Fruit fly (Drosophila melanogaster) whole organism, embryonic: Measurements from ENCODE around the gene flip.

Experiments used
- CG10431 ChIP-seq: fragments of 200-800 bp; sonication (Bioruptor generic); optimal IDR thresholded peaks from 3 replicates; lab custom pipeline; 2018; ENCODE audit warnings: missing biosample characterization, mild to moderate bottlenecking, missing genetic modification characterization
- CG11456 ChIP-seq: fragments of 200-800 bp; sonication (Bioruptor generic); IDR thresholded peaks from 3 replicates; pipeline ENCODE4 v1.3.6; 2022; ENCODE audit warnings: missing biosample characterization, missing genetic modification characterization
- CG12659 ChIP-seq: fragments of 200-800 bp; sonication (Bioruptor generic); optimal IDR thresholded peaks from 3 replicates; lab custom pipeline; 2017; ENCODE audit warnings: mild to moderate bottlenecking, missing biosample characterization, missing genetic modification reagents, missing genetic modification characterization
- CG13287 ChIP-seq: fragments of 200-800 bp; sonication (Bioruptor generic); IDR thresholded peaks from 2 replicates; pipeline ENCODE4 v1.3.6; 2022; ENCODE audit warnings: missing biosample characterization, missing genetic modification characterization; ENCODE audit not compliant: partially characterized antibody
- CG14710 ChIP-seq: fragments of 200-800 bp; sonication (Bioruptor generic); optimal IDR thresholded peaks from 3 replicates; lab custom pipeline; 2019; ENCODE audit warnings: missing biosample characterization, mild to moderate bottlenecking, missing genetic modification characterization, moderate library complexity
- CG14965 ChIP-seq: fragments of 200-800 bp; sonication (Bioruptor generic); optimal IDR thresholded peaks from 2 replicates; lab custom pipeline; 2016; ENCODE audit warnings: missing biosample characterization, missing genetic modification characterization, borderline replicate concordance
- CG2199 ChIP-seq: fragments of 200-800 bp; sonication (Bioruptor generic); IDR thresholded peaks from 3 replicates; pipeline ENCODE4 v1.3.6; 2022; ENCODE audit warnings: missing biosample characterization, missing genetic modification characterization
- CG32767 ChIP-seq: fragments of 200-800 bp; sonication (Bioruptor generic); IDR thresholded peaks from 2 replicates; pipeline ENCODE4 v1.3.6; 2022; ENCODE audit warnings: missing biosample characterization, missing genetic modification characterization
- CG3281 ChIP-seq: fragments of 200-800 bp; sonication (Bioruptor generic); optimal IDR thresholded peaks from 3 replicates; lab custom pipeline; 2017; ENCODE audit warnings: missing biosample characterization, mild to moderate bottlenecking, missing genetic modification characterization
- CG34422 ChIP-seq: fragments of 200-800 bp; sonication (Bioruptor generic); IDR thresholded peaks from 3 replicates; pipeline ENCODE4 v1.3.6; 2022; ENCODE audit warnings: missing biosample characterization, missing genetic modification characterization
- CG4424 ChIP-seq: fragments of 200-800 bp; sonication (Bioruptor generic); optimal IDR thresholded peaks from 3 replicates; lab custom pipeline; 2016; ENCODE audit warnings: missing biosample characterization, missing genetic modification characterization
- CG4617 ChIP-seq: fragments of 200-800 bp; sonication (Bioruptor generic); optimal IDR thresholded peaks from 3 replicates; lab custom pipeline; 2016; ENCODE audit warnings: missing biosample characterization, missing genetic modification characterization, borderline replicate concordance
- CG4730 ChIP-seq: fragments of 200-800 bp; sonication (Bioruptor generic); IDR thresholded peaks from 2 replicates; pipeline ENCODE4 v1.3.6; 2022; ENCODE audit warnings: missing biosample characterization, missing genetic modification characterization
- CG6765 ChIP-seq: fragments of 200-800 bp; sonication (Bioruptor generic); optimal IDR thresholded peaks from 3 replicates; lab custom pipeline; 2017; ENCODE audit warnings: missing biosample characterization, mild to moderate bottlenecking, missing genetic modification characterization
- CG7987 ChIP-seq: fragments of 200-800 bp; sonication (Bioruptor generic); optimal IDR thresholded peaks from 2 replicates; lab custom pipeline; 2018; ENCODE audit warnings: missing biosample characterization, mild to moderate bottlenecking, missing genetic modification characterization, moderate library complexity
- CG8290 ChIP-seq, 3 experiments: fragments of 200-800 bp; sonication (Bioruptor generic); optimal IDR thresholded peaks; 2 replicates each; lab custom pipeline; 2016 to 2019; ENCODE audit warnings: missing biosample characterization in 3 of 3, missing genetic modification characterization in 3 of 3, mild to moderate bottlenecking in 2 of 3, moderate library complexity in 1 of 3
- CG9609 ChIP-seq: fragments of 200-800 bp; sonication (Bioruptor generic); optimal IDR thresholded peaks from 3 replicates; lab custom pipeline; 2016; ENCODE audit warnings: missing biosample characterization, missing genetic modification characterization
- CTCF ChIP-seq: fragments of 200-800 bp; sonication (Bioruptor generic); optimal IDR thresholded peaks from 2 replicates; lab custom pipeline; 2017; ENCODE audit warnings: missing biosample characterization, mild to moderate bottlenecking, missing genetic modification characterization, moderate library complexity
- CoRest ChIP-seq: fragments of 200-800 bp; sonication (Bioruptor generic); optimal IDR thresholded peaks from 3 replicates; lab custom pipeline; 2018; ENCODE audit warnings: missing biosample characterization, mild to moderate bottlenecking, missing genetic modification characterization, moderate library complexity
- Doc3 ChIP-seq: fragments of 200-800 bp; sonication (Bioruptor generic); IDR thresholded peaks from 3 replicates; pipeline ENCODE4 v1.3.6; 2022; ENCODE audit warnings: missing biosample characterization, missing genetic modification characterization; ENCODE audit not compliant: partially characterized antibody
- Eip74EF ChIP-seq, 2 experiments: fragments of 200-800 bp in 1 of 2; fragments of >200 bp in 1 of 2; sonication (Bioruptor generic) in 1 of 2; optimal IDR thresholded peaks; 2 replicates each; lab custom pipeline; 2017 to 2019; ENCODE audit warnings: missing biosample characterization in 2 of 2, missing genetic modification characterization in 2 of 2, mild to moderate bottlenecking in 1 of 2, moderate library complexity in 1 of 2
- HHEX ChIP-seq: fragments of 200-800 bp; sonication (Bioruptor generic); optimal IDR thresholded peaks from 3 replicates; lab custom pipeline; 2017; ENCODE audit warnings: missing biosample characterization, mild to moderate bottlenecking, missing genetic modification characterization, missing genetic modification reagents
- HLHmδ ChIP-seq: fragments of 200-800 bp; sonication (Bioruptor generic); optimal IDR thresholded peaks from 2 replicates; lab custom pipeline; 2018; ENCODE audit warnings: missing biosample characterization, mild to moderate bottlenecking, missing genetic modification characterization, moderate library complexity
- Hand ChIP-seq: fragments of 200-800 bp; sonication (Bioruptor generic); optimal IDR thresholded peaks from 2 replicates; lab custom pipeline; 2017; ENCODE audit warnings: mild to moderate bottlenecking, missing biosample characterization, missing genetic modification reagents, missing genetic modification characterization
- MESR4 ChIP-seq: fragments of 200-800 bp; sonication (Bioruptor generic); optimal IDR thresholded peaks from 2 replicates; lab custom pipeline; 2018; ENCODE audit warnings: missing biosample characterization, mild to moderate bottlenecking, missing genetic modification characterization, moderate library complexity
- MTF-1 ChIP-seq: fragments of 200-800 bp; sonication (Bioruptor generic); optimal IDR thresholded peaks from 2 replicates; lab custom pipeline; 2018; ENCODE audit warnings: missing biosample characterization, mild to moderate bottlenecking, missing genetic modification characterization, borderline replicate concordance
- Mad ChIP-seq: fragments of 200-800 bp; sonication (Bioruptor generic); optimal IDR thresholded peaks from 2 replicates; lab custom pipeline; 2016; ENCODE audit warnings: missing biosample characterization, missing genetic modification characterization
- Scr ChIP-seq: fragments of 200-800 bp; sonication (Bioruptor generic); IDR thresholded peaks from 2 replicates; pipeline ENCODE4 v1.3.6; 2022; ENCODE audit warnings: missing biosample characterization, missing genetic modification characterization; ENCODE audit not compliant: partially characterized antibody
- Sin3A ChIP-seq: fragments of >200 bp; optimal IDR thresholded peaks from 2 replicates; lab custom pipeline; 2018
- Six4 ChIP-seq: fragments of 200-800 bp; sonication (Bioruptor generic); optimal IDR thresholded peaks from 2 replicates; lab custom pipeline; 2016; ENCODE audit warnings: missing biosample characterization, missing genetic modification characterization
- abd-A ChIP-seq: fragments of 200-800 bp; sonication (Bioruptor generic); optimal IDR thresholded peaks from 3 replicates; lab custom pipeline; 2019; ENCODE audit warnings: missing biosample characterization, mild to moderate bottlenecking, missing genetic modification characterization, moderate library complexity
- amos ChIP-seq: fragments of 200-800 bp; sonication (Bioruptor generic); IDR thresholded peaks from 2 replicates; pipeline ENCODE4 v1.3.6; 2022; ENCODE audit warnings: missing biosample characterization, missing genetic modification characterization; ENCODE audit not compliant: partially characterized antibody
- bigmax ChIP-seq: fragments of 200-800 bp; sonication (Bioruptor generic); optimal IDR thresholded peaks from 2 replicates; lab custom pipeline; 2018; ENCODE audit warnings: missing biosample characterization, mild to moderate bottlenecking, missing genetic modification characterization
- exex ChIP-seq: fragments of 200-800 bp; sonication (Bioruptor generic); optimal IDR thresholded peaks from 4 replicates; lab custom pipeline; 2018; ENCODE audit warnings: missing biosample characterization, mild to moderate bottlenecking, missing genetic modification characterization, moderate library complexity
- gro ChIP-seq: fragments of 200-800 bp; sonication (Bioruptor generic); optimal IDR thresholded peaks from 2 replicates; lab custom pipeline; 2016; ENCODE audit warnings: missing biosample characterization, missing genetic modification characterization
- hb ChIP-seq: fragments of 200-800 bp; sonication (Bioruptor generic); IDR thresholded peaks from 3 replicates; pipeline ENCODE4 v1.3.6; 2022; ENCODE audit warnings: missing biosample characterization, missing genetic modification characterization; ENCODE audit not compliant: partially characterized antibody
- hkb ChIP-seq, 2 experiments: fragments of 200-800 bp in 1 of 2; fragments of >200 bp in 1 of 2; sonication (Bioruptor generic) in 1 of 2; IDR thresholded peaks in 1 of 2; optimal IDR thresholded peaks in 1 of 2; 2 replicates each; pipeline versions ENCODE4 v1.3.6 to Lab custom; 2017 to 2022; ENCODE audit warnings: missing biosample characterization in 1 of 2, missing genetic modification characterization in 1 of 2
- lilli ChIP-seq: fragments of 200-800 bp; sonication (Bioruptor generic); optimal IDR thresholded peaks from 3 replicates; lab custom pipeline; 2016; ENCODE audit warnings: missing biosample characterization, missing genetic modification characterization
- mam ChIP-seq: fragments of 200-800 bp; sonication (Bioruptor generic); optimal IDR thresholded peaks from 3 replicates; lab custom pipeline; 2016; ENCODE audit warnings: missing biosample characterization, missing genetic modification characterization
- nerfin-2 ChIP-seq: fragments of 200-800 bp; sonication (Bioruptor generic); IDR thresholded peaks from 2 replicates; pipeline ENCODE4 v1.3.6; 2022; ENCODE audit warnings: missing biosample characterization, missing genetic modification characterization; ENCODE audit not compliant: partially characterized antibody
- odd ChIP-seq: fragments of 200-800 bp; sonication (Bioruptor generic); optimal IDR thresholded peaks from 2 replicates; lab custom pipeline; 2017; ENCODE audit warnings: missing biosample characterization, mild to moderate bottlenecking, missing genetic modification characterization
- pum ChIP-seq: fragments of 200-800 bp; sonication (Bioruptor generic); optimal IDR thresholded peaks from 2 replicates; lab custom pipeline; 2016; ENCODE audit warnings: missing biosample characterization, missing genetic modification characterization
- salm ChIP-seq: fragments of 200-800 bp; sonication (Bioruptor generic); optimal IDR thresholded peaks from 2 replicates; lab custom pipeline; 2018; ENCODE audit warnings: missing biosample characterization, mild to moderate bottlenecking, missing genetic modification characterization
- sna ChIP-seq: fragments of 200-800 bp; sonication (Bioruptor generic); IDR thresholded peaks from 2 replicates; pipeline ENCODE4 v1.3.6; 2022; ENCODE audit warnings: missing biosample characterization, missing genetic modification characterization; ENCODE audit not compliant: partially characterized antibody
- ssp ChIP-seq: fragments of 200-800 bp; sonication (Bioruptor generic); IDR thresholded peaks from 2 replicates; pipeline ENCODE4 v1.3.6; 2022; ENCODE audit warnings: missing biosample characterization, missing genetic modification characterization
- trem ChIP-seq: fragments of 200-800 bp; optimal IDR thresholded peaks from 3 replicates; lab custom pipeline; 2019; ENCODE audit warnings: missing biosample characterization, mild to moderate bottlenecking, missing genetic modification characterization, moderate library complexity
- vnd ChIP-seq: fragments of 200-800 bp; sonication (Bioruptor generic); IDR thresholded peaks from 3 replicates; pipeline ENCODE4 v1.3.6; 2022; ENCODE audit warnings: missing biosample characterization, missing genetic modification characterization; ENCODE audit not compliant: partially characterized antibody

flip gene

DNA sequence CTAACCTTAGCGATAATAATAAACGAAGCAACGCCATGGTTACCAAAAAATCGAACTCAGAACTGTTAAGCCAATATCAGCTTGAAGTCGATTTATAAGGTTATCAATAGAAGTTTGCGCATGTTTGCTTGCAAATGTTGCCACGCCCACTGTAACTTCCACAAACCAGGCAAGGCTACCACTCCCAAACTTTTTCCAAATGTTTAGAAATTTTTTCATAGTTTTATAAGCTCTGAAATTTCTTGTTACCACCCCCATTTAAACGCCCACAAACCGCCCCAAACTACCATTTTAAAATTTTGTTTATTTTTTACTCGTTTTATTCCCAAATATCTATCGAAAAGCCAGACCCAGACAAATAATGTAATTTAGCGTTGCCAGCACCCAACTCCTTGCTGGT lies at the start of gene flip:
Gene flip (minus strand): TSS at position 101 of the 400 bp plus-strand sequence.
- TF ChIP-seq nerfin-2 (GFP tag; lab: Robert Waterston, UW) = no peak
- TF ChIP-seq CG7987 = no peak
- TF ChIP-seq CG4730 = no peak
- TF ChIP-seq CG14965 (GFP tag; lab: Kevin White, UChicago) = no peak
- TF ChIP-seq gro (GFP tag; lab: Kevin White, UChicago) = no peak
- no peak for TF ChIP-seq CG10431 (GFP tag; lab: Kevin White, UChicago)
- TF ChIP-seq MTF-1 (GFP tag; lab: Kevin White, UChicago) = no peak
- no peak for TF ChIP-seq ssp
- no peak for TF ChIP-seq CG12659
- no peak for TF ChIP-seq odd (GFP tag; lab: Kevin White, UChicago)
- TF ChIP-seq mam = no peak
- TF ChIP-seq trem = no peak
- TF ChIP-seq abd-A (tag; lab: Kevin White, UChicago) = no peak
- TF ChIP-seq salm (tag; lab: Kevin White, UChicago) = no peak
- no peak for TF ChIP-seq Six4 (GFP tag; lab: Kevin White, UChicago)

- TF ChIP-seq CG7987 = peak; percentile 51
- TF ChIP-seq HLHmδ (GFP tag; lab: Kevin White, UChicago) = peak; percentile 36
- TF ChIP-seq MESR4 (GFP tag; lab: Kevin White, UChicago) = peak; percentile 93
- peak; percentile 20 for TF ChIP-seq Sin3A
- peak in 1 of 2 experiments; percentile 49 for TF ChIP-seq Eip74EF (GFP tag; optimal IDR thresholded peaks at IDR 0.05; lab: Kevin White, UChicago)
- TF ChIP-seq CG6765 (GFP tag; lab: Kevin White, UChicago) = peak; percentile 51
- TF ChIP-seq sna = peak; percentile 89
- TF ChIP-seq CG14710 (tag; lab: Kevin White, UChicago) = peak; percentile 44
- peak; percentile 77 for TF ChIP-seq CG4617 (GFP tag; lab: Kevin White, UChicago)
- TF ChIP-seq CG8290 (GFP tag; optimal IDR thresholded peaks at IDR 0.05; lab: Kevin White, UChicago) = peak; percentile 40
- TF ChIP-seq CG8290 (tag; optimal IDR thresholded peaks at IDR 0.05; lab: Kevin White, UChicago) = peak; percentile 3 to 80
- peak; percentile 88 for TF ChIP-seq vnd
- TF ChIP-seq Hand (GFP tag; lab: Kevin White, UChicago) = peak; percentile 28
- TF ChIP-seq pum (GFP tag; lab: Kevin White, UChicago) = peak; percentile 4
- no peak for TF ChIP-seq CG11456 (GFP tag; lab: Robert Waterston, UW)
- peak; percentile 90 for TF ChIP-seq amos
- peak; percentile 6 for TF ChIP-seq HHEX
- peak; percentile 53; the same call in 1 of the 2 replicates for TF ChIP-seq CG32767 (GFP tag; lab: Robert Waterston, UW)
- no peak for TF ChIP-seq bigmax (GFP tag; lab: Kevin White, UChicago)
- TF ChIP-seq exex (tag; lab: Kevin White, UChicago) = no peak
- TF ChIP-seq CG3281 = peak; percentile 19
- peak; percentile 11 for TF ChIP-seq CTCF
- peak; percentile 91 for TF ChIP-seq hb (GFP tag; lab: Robert Waterston, UW)
- TF ChIP-seq CG2199 = peak; percentile 83
- TF ChIP-seq hkb (optimal IDR thresholded peaks at IDR 0.05; lab: Kevin White, UChicago) = no peak
- TF ChIP-seq hkb (GFP tag; IDR thresholded peaks at IDR 0.05; lab: Robert Waterston, UW) = peak; percentile 75
- TF ChIP-seq CG34422 (GFP tag; lab: Robert Waterston, UW) = peak; percentile 52; the same call in 1 of the 3 replicates
- TF ChIP-seq CG13287 (GFP tag; lab: Robert Waterston, UW) = peak; percentile 90
- TF ChIP-seq CG4424 = peak; percentile 4
- peak; percentile 85 for TF ChIP-seq Scr (GFP tag; lab: Robert Waterston, UW)
- peak; percentile 75 for TF ChIP-seq Doc3
- TF ChIP-seq lilli (GFP tag; lab: Kevin White, UChicago) = peak; percentile 57
- TF ChIP-seq CG9609 (GFP tag; lab: Kevin White, UChicago) = peak; percentile 27
- TF ChIP-seq CoRest = no peak
- TF ChIP-seq Mad (GFP tag; lab: Kevin White, UChicago) = peak; percentile 24
Measured at dm6 chr3R:4319507-4320138, 41.9 kb upstream of the flip start, which contains the start of gene CG9795. TSS of gene CG9795 (plus strand) at chr3R:4319683.
